Fruit fly (Drosophila melanogaster): Measurements from ENCODE around the gene CARPA.

- TF ChIP-seq EcR (GFP tag; optimal IDR thresholded peaks at IDR 0.05) (no peak), Dll (optimal IDR thresholded peaks at IDR 0.05) (no peak)
Measured at dm6 chrX:7801085-7801484, 24.9 kb upstream of the CARPA start.

Measured in whole organism.